Fruit fly (Drosophila melanogaster): ENCODE data around the gene Nlg1.

Nlg1 gene

dm6 chr3R:7657947-7658346 is at the start of gene Nlg1:
Gene Nlg1 (plus strand): TSS chr3R:7658247.
- TF ChIP-seq Myc (optimal IDR thresholded peaks at IDR 0.05) (no peak), insv (optimal IDR thresholded peaks at IDR 0.05) (no peak), h (optimal IDR thresholded peaks at IDR 0.05) (no peak), Sin3A (optimal IDR thresholded peaks at IDR 0.05) (no peak), ttk (optimal IDR thresholded peaks at IDR 0.05) (no peak), psq (optimal IDR thresholded peaks at IDR 0.05) (no peak)

- TF ChIP-seq ttk (optimal IDR thresholded peaks at IDR 0.05) (no peak), psq (optimal IDR thresholded peaks at IDR 0.05) (no peak), Myc (optimal IDR thresholded peaks at IDR 0.05) (no peak), h (optimal IDR thresholded peaks at IDR 0.05) (no peak), Sin3A (optimal IDR thresholded peaks at IDR 0.05) (no peak), insv (optimal IDR thresholded peaks at IDR 0.05) (no peak)
Observed at dm6 chr3R:7639381-7639780, 18.7 kb upstream of the Nlg1 start, which contains the start of gene Nlg3. Gene Nlg3 (minus strand): TSS chr3R:7639434.

- TF ChIP-seq Myc (optimal IDR thresholded peaks at IDR 0.05): no peak
Observed at dm6 chr3R:7643525-7643924, 14.5 kb upstream of the Nlg1 start.

dm6 chr3R:7644288-7644687 is 13.8 kb upstream of the Nlg1 start:
- TF ChIP-seq Myc (optimal IDR thresholded peaks at IDR 0.05) (no peak), psq (optimal IDR thresholded peaks at IDR 0.05) (no peak), insv (optimal IDR thresholded peaks at IDR 0.05) (no peak), Sin3A (optimal IDR thresholded peaks at IDR 0.05) (no peak), ttk (optimal IDR thresholded peaks at IDR 0.05) (no peak), h (optimal IDR thresholded peaks at IDR 0.05) (no peak)

dm6 chr3R:7645909-7646609 is 12.0 kb upstream of the Nlg1 start:
- TF ChIP-seq ttk (optimal IDR thresholded peaks at IDR 0.05) (no peak), Myc (optimal IDR thresholded peaks at IDR 0.05) (no peak), h (optimal IDR thresholded peaks at IDR 0.05) (no peak), insv (optimal IDR thresholded peaks at IDR 0.05) (no peak), Sin3A (optimal IDR thresholded peaks at IDR 0.05) (no peak), psq (optimal IDR thresholded peaks at IDR 0.05) (no peak)

- TF ChIP-seq psq (optimal IDR thresholded peaks at IDR 0.05) (no peak), h (optimal IDR thresholded peaks at IDR 0.05) (no peak), Sin3A (optimal IDR thresholded peaks at IDR 0.05) (no peak), ttk (optimal IDR thresholded peaks at IDR 0.05) (no peak), insv (optimal IDR thresholded peaks at IDR 0.05) (no peak), Myc (optimal IDR thresholded peaks at IDR 0.05) (no peak)
Observed at dm6 chr3R:7650965-7651364, 7.1 kb upstream of the Nlg1 start.

- TF ChIP-seq Myc (optimal IDR thresholded peaks at IDR 0.05): no peak
- no peak for TF ChIP-seq psq (optimal IDR thresholded peaks at IDR 0.05)
- no peak for TF ChIP-seq insv (optimal IDR thresholded peaks at IDR 0.05)
Observed at dm6 chr3R:7667843-7668242, 9.8 kb downstream of the Nlg1 start.

dm6 chr3R:7686844-7687243 is 28.8 kb downstream of the Nlg1 start:
- TF ChIP-seq insv (optimal IDR thresholded peaks at IDR 0.05) (no peak), Sin3A (optimal IDR thresholded peaks at IDR 0.05) (no peak), Myc (optimal IDR thresholded peaks at IDR 0.05) (no peak), h (optimal IDR thresholded peaks at IDR 0.05) (no peak), psq (optimal IDR thresholded peaks at IDR 0.05) (no peak), ttk (optimal IDR thresholded peaks at IDR 0.05) (no peak)

dm6 chr3R:7719990-7720389 is 61.9 kb downstream of the Nlg1 start:
- TF ChIP-seq psq (optimal IDR thresholded peaks at IDR 0.05): no peak

- no peak for TF ChIP-seq Sin3A (optimal IDR thresholded peaks at IDR 0.05)
- no peak for TF ChIP-seq Myc (optimal IDR thresholded peaks at IDR 0.05)
- no peak for TF ChIP-seq psq (optimal IDR thresholded peaks at IDR 0.05)
- TF ChIP-seq insv (optimal IDR thresholded peaks at IDR 0.05): no peak
- TF ChIP-seq h (optimal IDR thresholded peaks at IDR 0.05): no peak
- TF ChIP-seq ttk (optimal IDR thresholded peaks at IDR 0.05): no peak
Observed at dm6 chr3R:7722117-7722516, 64.1 kb downstream of the Nlg1 start, which contains the start of gene CG2616. Gene CG2616 (plus strand): TSS chr3R:7722417.

- TF ChIP-seq insv (optimal IDR thresholded peaks at IDR 0.05) (no peak), h (optimal IDR thresholded peaks at IDR 0.05) (no peak), psq (optimal IDR thresholded peaks at IDR 0.05) (no peak), Sin3A (optimal IDR thresholded peaks at IDR 0.05) (no peak), Myc (optimal IDR thresholded peaks at IDR 0.05) (no peak), ttk (optimal IDR thresholded peaks at IDR 0.05) (no peak)
Observed at dm6 chr3R:7739463-7739862, 81.4 kb downstream of the Nlg1 start, which contains the start of gene CG43254. Gene CG43254 (minus strand): TSS chr3R:7739563.

Data from Kc167 (cell line).